Fruit fly (Drosophila melanogaster) whole organism, embryonic: ENCODE measurements around the gene CG14102.

ENCODE experiments used
- C15 ChIP-seq: fragments of 200-800 bp; sonication (Bioruptor generic); IDR thresholded peaks from 3 replicates; pipeline ENCODE4 v1.3.6; 2022; ENCODE audit warnings: missing biosample characterization, missing genetic modification characterization
- CG10267 ChIP-seq: fragments of 200-800 bp; sonication (Bioruptor generic); optimal IDR thresholded peaks from 2 replicates; lab custom pipeline; 2018; ENCODE audit warnings: missing biosample characterization, mild to moderate bottlenecking, missing genetic modification characterization, moderate library complexity
- CG11093 ChIP-seq: fragments of 200-800 bp; sonication (Bioruptor generic); IDR thresholded peaks from 3 replicates; pipeline ENCODE4 v1.3.6; 2022; ENCODE audit warnings: missing biosample characterization, missing genetic modification characterization
- CG11560 ChIP-seq: fragments of 200-800 bp; sonication (Bioruptor generic); IDR thresholded peaks from 3 replicates; pipeline ENCODE4 v1.3.6; 2022; ENCODE audit warnings: missing biosample characterization, missing genetic modification characterization
- CG12391 ChIP-seq: fragments of 200-800 bp; sonication (Bioruptor generic); optimal IDR thresholded peaks from 3 replicates; lab custom pipeline; 2018; ENCODE audit warnings: missing biosample characterization, mild to moderate bottlenecking, missing genetic modification characterization, moderate library complexity
- CG13424 ChIP-seq: fragments of 200-800 bp; sonication (Bioruptor generic); optimal IDR thresholded peaks from 2 replicates; lab custom pipeline; 2019; ENCODE audit warnings: missing biosample characterization, mild to moderate bottlenecking, missing genetic modification characterization, moderate library complexity
- CG13624 ChIP-seq: fragments of 200-800 bp; sonication (Bioruptor generic); optimal IDR thresholded peaks from 2 replicates; lab custom pipeline; 2016; ENCODE audit warnings: missing biosample characterization, missing genetic modification characterization
- CG14965 ChIP-seq: fragments of 200-800 bp; sonication (Bioruptor generic); optimal IDR thresholded peaks from 2 replicates; lab custom pipeline; 2016; ENCODE audit warnings: missing biosample characterization, missing genetic modification characterization, borderline replicate concordance
- CG15514 ChIP-seq: fragments of 200-800 bp; sonication (Bioruptor generic); optimal IDR thresholded peaks from 3 replicates; lab custom pipeline; 2017; ENCODE audit warnings: missing biosample characterization, missing genetic modification characterization, mild to moderate bottlenecking, moderate library complexity, missing genetic modification reagents
- CG1602 ChIP-seq: fragments of 200-800 bp; sonication (Bioruptor generic); optimal IDR thresholded peaks from 3 replicates; lab custom pipeline; 2016; ENCODE audit warnings: missing biosample characterization, missing genetic modification characterization
- CG17359 ChIP-seq: fragments of 200-800 bp; sonication (Bioruptor generic); optimal IDR thresholded peaks from 3 replicates; lab custom pipeline; 2018; ENCODE audit warnings: missing biosample characterization, mild to moderate bottlenecking, missing genetic modification characterization, moderate library complexity
- CG2129 ChIP-seq: fragments of 200-800 bp; sonication (Bioruptor generic); IDR thresholded peaks from 2 replicates; pipeline ENCODE4 v1.3.6; 2022; ENCODE audit warnings: missing biosample characterization, missing genetic modification characterization; ENCODE audit not compliant: partially characterized antibody
- CG32772 ChIP-seq: fragments of 200-800 bp; sonication (Bioruptor generic); IDR thresholded peaks from 2 replicates; pipeline ENCODE4 v1.3.6; 2022; ENCODE audit warnings: missing biosample characterization, missing genetic modification characterization
- CG3407 ChIP-seq: fragments of 200-800 bp; sonication (Bioruptor generic); optimal IDR thresholded peaks from 2 replicates; lab custom pipeline; 2018; ENCODE audit warnings: missing biosample characterization, mild to moderate bottlenecking, missing genetic modification characterization
- CG34422 ChIP-seq: fragments of 200-800 bp; sonication (Bioruptor generic); IDR thresholded peaks from 3 replicates; pipeline ENCODE4 v1.3.6; 2022; ENCODE audit warnings: missing biosample characterization, missing genetic modification characterization
- CG43689 ChIP-seq: fragments of 200-800 bp; sonication (Bioruptor generic); IDR thresholded peaks from 2 replicates; pipeline ENCODE4 v1.3.6; 2022; ENCODE audit warnings: missing biosample characterization, missing genetic modification characterization
- CG4424 ChIP-seq: fragments of 200-800 bp; sonication (Bioruptor generic); optimal IDR thresholded peaks from 3 replicates; lab custom pipeline; 2016; ENCODE audit warnings: missing biosample characterization, missing genetic modification characterization
- CG6791 ChIP-seq: fragments of 200-800 bp; sonication (Bioruptor generic); IDR thresholded peaks from 3 replicates; pipeline ENCODE4 v1.3.6; 2022; ENCODE audit warnings: missing biosample characterization, missing genetic modification characterization; ENCODE audit not compliant: partially characterized antibody
- CG6813 ChIP-seq: fragments of 200-800 bp; sonication (Bioruptor generic); optimal IDR thresholded peaks from 2 replicates; lab custom pipeline; 2017; ENCODE audit warnings: missing biosample characterization, missing genetic modification characterization, mild to moderate bottlenecking, moderate library complexity, missing genetic modification reagents
- CG9727 ChIP-seq: fragments of 200-800 bp; sonication (Bioruptor generic); optimal IDR thresholded peaks from 3 replicates; lab custom pipeline; 2017; ENCODE audit warnings: missing biosample characterization, mild to moderate bottlenecking, missing genetic modification characterization
- Chrac-16 ChIP-seq: fragments of 200-800 bp; sonication (Bioruptor generic); optimal IDR thresholded peaks from 3 replicates; lab custom pipeline; 2016; ENCODE audit warnings: missing biosample characterization, missing genetic modification characterization
- Dbx ChIP-seq: fragments of 200-800 bp; sonication (Bioruptor generic); IDR thresholded peaks from 3 replicates; pipeline ENCODE4 v1.3.6; 2022; ENCODE audit warnings: missing biosample characterization, missing genetic modification characterization
- Dek ChIP-seq: fragments of 200-800 bp; sonication (Bioruptor generic); optimal IDR thresholded peaks from 3 replicates; lab custom pipeline; 2019; ENCODE audit warnings: missing biosample characterization, mild to moderate bottlenecking, missing genetic modification characterization, moderate library complexity
- Dfd ChIP-seq, 2 experiments: fragments of >200 bp; optimal IDR thresholded peaks; 2 replicates each; lab custom pipeline; 2017; ENCODE audit warnings: missing biosample characterization in 2 of 2, missing genetic modification characterization in 2 of 2
- Dip2 ChIP-seq: fragments of 200-800 bp; sonication (Bioruptor generic); IDR thresholded peaks from 2 replicates; pipeline ENCODE4 v1.3.6; 2022; ENCODE audit warnings: missing biosample characterization, missing genetic modification characterization
- Dll ChIP-seq: fragments of 200-800 bp; sonication (Bioruptor generic); IDR thresholded peaks from 4 replicates; pipeline ENCODE4 v1.3.6; 2022; ENCODE audit warnings: missing biosample characterization, missing genetic modification characterization; ENCODE audit not compliant: partially characterized antibody
- Drgx ChIP-seq: fragments of 200-800 bp; sonication (Bioruptor generic); IDR thresholded peaks from 2 replicates; pipeline ENCODE4 v1.3.6; 2022; ENCODE audit warnings: missing biosample characterization, missing genetic modification characterization
- E2f1 ChIP-seq: fragments of 200-800 bp; sonication (Bioruptor generic); IDR thresholded peaks from 2 replicates; pipeline ENCODE4 v1.3.6; 2022; ENCODE audit warnings: missing biosample characterization, missing genetic modification characterization
- H2.0 ChIP-seq: fragments of 200-800 bp; sonication (Bioruptor generic); IDR thresholded peaks from 2 replicates; pipeline ENCODE4 v1.3.6; 2022; ENCODE audit warnings: missing biosample characterization, missing genetic modification characterization
- HHEX ChIP-seq: fragments of 200-800 bp; sonication (Bioruptor generic); optimal IDR thresholded peaks from 3 replicates; lab custom pipeline; 2017; ENCODE audit warnings: missing biosample characterization, mild to moderate bottlenecking, missing genetic modification characterization, missing genetic modification reagents
- Hr39 ChIP-seq: fragments of >200 bp; optimal IDR thresholded peaks from 2 replicates; lab custom pipeline; 2017
- Hr78 ChIP-seq, 2 experiments: fragments of 200-800 bp in 1 of 2; fragments of >200 bp in 1 of 2; sonication (Bioruptor generic) in 1 of 2; optimal IDR thresholded peaks; 2 replicates each; lab custom pipeline; 2017 to 2019; ENCODE audit warnings: missing biosample characterization in 2 of 2, missing genetic modification characterization in 2 of 2, mild to moderate bottlenecking in 1 of 2, moderate library complexity in 1 of 2
- Oaz ChIP-seq: fragments of 200-800 bp; sonication (Bioruptor generic); IDR thresholded peaks from 2 replicates; pipeline ENCODE4 v1.3.6; 2022; ENCODE audit warnings: missing biosample characterization, missing genetic modification characterization
- Six4 ChIP-seq: fragments of 200-800 bp; sonication (Bioruptor generic); optimal IDR thresholded peaks from 2 replicates; lab custom pipeline; 2016; ENCODE audit warnings: missing biosample characterization, missing genetic modification characterization
- ase ChIP-seq: fragments of 200-800 bp; sonication (Bioruptor generic); IDR thresholded peaks from 3 replicates; pipeline ENCODE4 v1.3.6; 2022; ENCODE audit warnings: missing biosample characterization, missing genetic modification characterization
- az2 ChIP-seq: fragments of 200-800 bp; sonication (Bioruptor generic); optimal IDR thresholded peaks from 3 replicates; lab custom pipeline; 2016; ENCODE audit warnings: missing biosample characterization, missing genetic modification characterization
- chm ChIP-seq: fragments of 200-800 bp; sonication (Bioruptor generic); IDR thresholded peaks from 2 replicates; pipeline ENCODE4 v1.3.6; 2022; ENCODE audit warnings: missing biosample characterization, missing genetic modification characterization
- chn ChIP-seq: fragments of 200-800 bp; sonication (Bioruptor generic); optimal IDR thresholded peaks from 2 replicates; lab custom pipeline; 2016; ENCODE audit warnings: missing biosample characterization, missing genetic modification characterization
- crol ChIP-seq: fragments of 200-800 bp; sonication (Bioruptor generic); IDR thresholded peaks from 2 replicates; pipeline ENCODE4 v1.3.6; 2022; ENCODE audit warnings: missing biosample characterization, missing genetic modification characterization
- disco-r ChIP-seq: fragments of 200-800 bp; sonication (Bioruptor generic); optimal IDR thresholded peaks from 2 replicates; lab custom pipeline; 2016; ENCODE audit warnings: missing biosample characterization, missing genetic modification characterization
- dpn ChIP-seq, 2 experiments: fragments of 200-800 bp; sonication (Bioruptor generic); optimal IDR thresholded peaks; 3 replicates each; lab custom pipeline; 2016; ENCODE audit warnings: missing biosample characterization in 2 of 2, missing genetic modification characterization in 2 of 2
- ems ChIP-seq: fragments of 200-800 bp; sonication (Bioruptor generic); optimal IDR thresholded peaks from 3 replicates; lab custom pipeline; 2016; ENCODE audit warnings: missing biosample characterization, missing genetic modification characterization
- fd64A ChIP-seq: fragments of 200-800 bp; sonication (Bioruptor generic); optimal IDR thresholded peaks from 3 replicates; lab custom pipeline; 2018; ENCODE audit warnings: missing biosample characterization, mild to moderate bottlenecking, missing genetic modification characterization
- gsb-n ChIP-seq: fragments of 200-800 bp; sonication (Bioruptor generic); optimal IDR thresholded peaks from 3 replicates; lab custom pipeline; 2018; ENCODE audit warnings: missing biosample characterization, mild to moderate bottlenecking, missing genetic modification characterization
- onecut ChIP-seq: fragments of 200-800 bp; sonication (Bioruptor generic); IDR thresholded peaks from 2 replicates; pipeline ENCODE4 v1.3.6; 2022; ENCODE audit warnings: missing biosample characterization, missing genetic modification characterization
- ranshi ChIP-seq: fragments of 200-800 bp; sonication (Bioruptor generic); IDR thresholded peaks from 2 replicates; pipeline ENCODE4 v1.3.6; 2022; ENCODE audit warnings: missing biosample characterization, missing genetic modification characterization
- rib ChIP-seq: fragments of 200-800 bp; sonication (Bioruptor generic); IDR thresholded peaks from 2 replicates; pipeline ENCODE4 v1.3.6; 2022; ENCODE audit warnings: missing biosample characterization, missing genetic modification characterization
- tup ChIP-seq: fragments of 200-800 bp; sonication (Bioruptor generic); optimal IDR thresholded peaks from 2 replicates; lab custom pipeline; 2016; ENCODE audit warnings: missing biosample characterization, mild to moderate bottlenecking, missing genetic modification characterization, moderate library complexity

The CG14102 gene

dm6 chr3L:19791688-19792073, 9.4 kb downstream of the CG14102 start (continued):
- peak; percentile 33 for TF ChIP-seq CG6813 (GFP tag; lab: Kevin White, UChicago)

DNA sequence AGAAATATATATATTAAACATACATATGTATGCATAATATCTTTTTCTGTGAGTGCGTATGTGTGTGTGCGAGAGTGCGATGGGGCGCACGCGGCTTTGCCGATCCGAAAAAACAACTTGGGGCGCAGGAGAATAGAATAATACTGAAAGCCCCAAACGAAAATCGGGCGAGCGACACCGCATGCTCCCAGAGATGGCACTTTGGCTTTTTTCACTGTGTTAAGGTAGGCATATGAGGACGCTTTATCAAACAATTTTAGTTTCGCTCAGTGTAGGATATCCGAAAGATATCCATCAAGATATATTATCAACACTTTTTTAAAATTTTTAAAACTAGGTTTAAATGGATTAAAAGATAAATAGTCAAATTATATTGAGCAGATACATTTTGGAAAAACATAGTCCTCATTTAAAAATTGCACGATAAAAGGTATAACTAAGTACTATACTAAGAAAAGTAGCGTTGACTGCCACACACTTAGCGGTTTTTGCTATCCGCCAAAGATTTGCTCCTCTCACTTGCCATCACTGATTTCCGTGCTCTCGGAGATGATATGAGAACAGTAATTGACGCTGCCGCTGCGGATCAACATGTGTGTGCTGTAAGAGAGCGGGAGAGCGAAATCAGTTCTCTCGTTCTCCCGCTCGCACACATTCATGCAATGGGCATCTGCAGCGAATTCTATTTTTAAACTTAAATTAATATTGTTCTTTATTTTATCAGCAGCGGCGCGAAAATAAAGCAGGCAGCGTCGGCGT, 10.0 kb downstream of the CG14102 start:
- TF ChIP-seq chn (GFP tag; lab: Kevin White, UChicago) (peak; percentile 63), fd64A (peak; percentile 55), CG6791 (GFP tag; lab: Robert Waterston, UW) (peak; percentile 46; the same call in 1 of the 3 replicates), CG9727 (GFP tag; lab: Kevin White, UChicago) (peak; percentile 68), Dek (tag; lab: Kevin White, UChicago) (peak; percentile 65), Drgx (GFP tag; lab: Robert Waterston, UW) (peak; percentile 36; the same call in 1 of the 2 replicates), CG1602 (peak; percentile 46), CG3407 (GFP tag; lab: Kevin White, UChicago) (peak; percentile 38), dpn (GFP tag; optimal IDR thresholded peaks at IDR 0.05; lab: Kevin White, UChicago) (peak; percentile 59 to 65), Oaz (GFP tag; lab: Robert Waterston, UW) (no peak), CG4424 (GFP tag; lab: Kevin White, UChicago) (peak; percentile 55), CG34422 (GFP tag; lab: Robert Waterston, UW) (peak; percentile 54; the same call in 1 of the 3 replicates), CG15514 (GFP tag; lab: Kevin White, UChicago) (peak; percentile 46), Hr78 (GFP tag; optimal IDR thresholded peaks at IDR 0.05; lab: Kevin White, UChicago) (peak in 1 of 2 experiments; percentile 38), Chrac-16 (GFP tag; lab: Kevin White, UChicago) (peak; percentile 72), gsb-n (tag; lab: Kevin White, UChicago) (no peak), CG13424 (tag; lab: Kevin White, UChicago) (peak; percentile 68), ranshi (GFP tag; lab: Robert Waterston, UW) (no peak), CG17359 (peak; percentile 54), CG11093 (GFP tag; lab: Robert Waterston, UW) (no peak), CG43689 (GFP tag; lab: Robert Waterston, UW) (no peak), Dfd (GFP tag; optimal IDR thresholded peaks at IDR 0.05; lab: Kevin White, UChicago) (peak in 1 of 2 experiments; percentile 61), E2f1 (GFP tag; lab: Robert Waterston, UW) (peak; percentile 38), Dip2 (no peak), Dll (no peak), tup (peak; percentile 47), rib (GFP tag; lab: Robert Waterston, UW) (peak; percentile 11), CG10267 (tag; lab: Kevin White, UChicago) (peak; percentile 61), CG14965 (no peak), disco-r (GFP tag; lab: Kevin White, UChicago) (peak; percentile 57), C15 (no peak), Hr39 (lab: Kevin White, UChicago) (no peak), onecut (GFP tag; lab: Robert Waterston, UW) (no peak), chm (GFP tag; lab: Robert Waterston, UW) (no peak; the same call in 1 of the 2 replicates), ems (GFP tag; lab: Kevin White, UChicago) (peak; percentile 4), CG12391 (tag; lab: Kevin White, UChicago) (peak; percentile 78), ase (GFP tag; lab: Robert Waterston, UW) (no peak), CG32772 (GFP tag; lab: Robert Waterston, UW) (no peak), CG2129 (GFP tag; lab: Robert Waterston, UW) (no peak), crol (no peak), Dbx (GFP tag; lab: Robert Waterston, UW) (peak; percentile 71), CG13624 (peak; percentile 64), HHEX (GFP tag; lab: Kevin White, UChicago) (peak; percentile 59), az2 (GFP tag; lab: Kevin White, UChicago) (peak; percentile 59), H2.0 (no peak), Six4 (GFP tag; lab: Kevin White, UChicago) (peak; percentile 51), CG11560 (tag; lab: Robert Waterston, UW) (no peak)
